Fruit fly (Drosophila melanogaster): Measurements from ENCODE around the gene Or1a.

DNA sequence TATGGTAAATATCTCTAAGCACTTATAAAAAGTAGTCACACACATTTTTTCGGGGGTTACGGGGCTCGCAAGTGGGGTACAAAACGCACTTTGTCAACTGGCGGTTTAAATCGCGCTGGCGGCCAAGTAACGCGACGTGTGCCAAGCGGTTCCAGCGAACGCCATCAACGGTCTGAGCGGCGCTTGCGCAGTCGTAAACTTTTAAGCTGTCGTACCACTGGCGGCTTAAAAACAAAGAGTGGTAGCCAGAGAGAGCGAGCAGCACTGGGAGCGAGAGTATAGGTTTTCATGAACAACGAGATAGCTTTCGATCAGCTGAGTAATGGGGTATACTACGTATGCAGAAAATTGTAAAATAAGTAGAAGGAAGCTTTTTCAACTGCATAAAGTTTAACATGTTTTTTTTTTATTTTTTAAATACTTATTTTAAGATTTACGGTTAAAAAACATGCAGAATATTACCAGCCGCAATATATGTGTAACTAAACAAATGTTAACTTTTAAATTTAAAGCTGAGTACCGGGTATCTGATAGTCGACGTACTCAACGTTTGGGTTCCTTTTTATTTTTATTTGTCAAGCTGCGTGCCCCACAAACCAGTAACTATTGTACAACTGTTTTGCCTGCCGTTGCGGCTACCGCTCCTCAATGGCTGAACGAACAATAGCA is 19.8 kb downstream of the Or1a start:
- no peak for TF ChIP-seq CG6654 (GFP tag; optimal IDR thresholded peaks at IDR 0.05)
- peak; percentile 76; the same call in 1 of the 4 replicates for TF ChIP-seq chinmo (GFP tag; IDR thresholded peaks at IDR 0.05; ENCODE audit: partially characterized antibody)
- no peak for TF ChIP-seq luna (GFP tag; optimal IDR thresholded peaks at IDR 0.05)
- no peak for TF ChIP-seq croc (GFP tag; conservative IDR thresholded peaks at IDR 0.05)
- TF ChIP-seq CG8290 (GFP tag; optimal IDR thresholded peaks at IDR 0.05), result no peak
- TF ChIP-seq CG8290 (tag; optimal IDR thresholded peaks at IDR 0.05), result peak in 1 of 2 experiments; percentile 30
- no peak for TF ChIP-seq CG15696 (tag; optimal IDR thresholded peaks at IDR 0.05)
- TF ChIP-seq cad (GFP tag; optimal IDR thresholded peaks at IDR 0.05), result no peak
- no peak for TF ChIP-seq CG17186 (GFP tag; optimal IDR thresholded peaks at IDR 0.05)
